Worm (Caenorhabditis elegans) whole organism, midembryonic: Measurements from ENCODE around the gene F20C5.6.

Source experiments
- T22C8.4 ChIP-seq: fragments of 200-800 bp; sonication (Bioruptor generic); IDR thresholded peaks from 2 replicates; pipeline ENCODE4 v1.3.6; 2022; ENCODE audit warnings: missing genetic modification characterization, missing compliant biosample characterization
- cog-1 ChIP-seq: sonication (generic microtip); optimal IDR thresholded peaks from 2 replicates; lab custom pipeline; 2016; ENCODE audit warnings: missing genetic modification characterization, missing compliant biosample characterization
- flt-1 ChIP-seq: fragments of 200-800 bp; sonication (Bioruptor generic); IDR thresholded peaks from 2 replicates; pipeline ENCODE4 v1.3.6; 2022; ENCODE audit warnings: missing genetic modification characterization, missing compliant biosample characterization
- klf-2 ChIP-seq: fragments of 200-800 bp; sonication (Bioruptor generic); conservative IDR thresholded peaks from 2 replicates; pipeline ENCODE4 v1.3.6; 2022; ENCODE audit warnings: missing genetic modification reagents, missing genetic modification characterization, missing compliant biosample characterization
- med-1 ChIP-seq: sonication (generic microtip); optimal IDR thresholded peaks from 2 replicates; lab custom pipeline; 2017; ENCODE audit warnings: missing genetic modification characterization, mild to moderate bottlenecking, missing compliant biosample characterization, antibody characterized with exemption, missing genetic modification reagents; ENCODE audit not compliant: insufficient read depth
- ref-1 ChIP-seq: fragments of 200-800 bp; sonication (Bioruptor generic); conservative IDR thresholded peaks from 2 replicates; pipeline ENCODE4 v1.3.6; 2022; ENCODE audit warnings: missing genetic modification reagents, missing genetic modification characterization, missing compliant biosample characterization
- tab-1 ChIP-seq: fragments of 200-800 bp; sonication (Bioruptor generic); IDR thresholded peaks from 2 replicates; pipeline ENCODE4 v1.3.6; 2022; ENCODE audit warnings: missing genetic modification characterization, missing compliant biosample characterization
- ztf-23 ChIP-seq: fragments of 200-800 bp; sonication (Bioruptor generic); IDR thresholded peaks from 2 replicates; pipeline ENCODE4 v1.3.6; 2022; ENCODE audit warnings: missing genetic modification reagents, missing genetic modification characterization, missing compliant biosample characterization
- ztf-29 ChIP-seq: fragments of 200-800 bp; sonication (Bioruptor generic); IDR thresholded peaks from 2 replicates; pipeline ENCODE4 v1.3.6; 2022; ENCODE audit warnings: missing genetic modification reagents, missing genetic modification characterization, missing compliant biosample characterization

Gene F20C5.6

ce11 chrIV:8737787-8738186 is 35.2 kb downstream of the F20C5.6 start, which contains the start of gene F21D5.4:
Gene F21D5.4, plus strand, starts transcription at chrIV:8738087.
- no peak for TF ChIP-seq ztf-23 (GFP tag; lab: Robert Waterston, UW)
- no peak for TF ChIP-seq ztf-29
- no peak for TF ChIP-seq cog-1 (tag; lab: Kevin White, UChicago)

ce11 chrIV:8737354-8737753 is 35.7 kb downstream of the F20C5.6 start:
- no peak for TF ChIP-seq ztf-23 (GFP tag; lab: Robert Waterston, UW)

- no peak for TF ChIP-seq T22C8.4 (GFP tag; lab: Robert Waterston, UW)
- no peak for TF ChIP-seq flt-1 (GFP tag; lab: Robert Waterston, UW)
Measured at ce11 chrIV:8730469-8730868, 42.5 kb downstream of the F20C5.6 start, which contains the start of gene F21D5.3. Gene F21D5.3, plus strand, starts transcription at chrIV:8730815.

- TF ChIP-seq ztf-23 (GFP tag; lab: Robert Waterston, UW) (no peak), flt-1 (GFP tag; lab: Robert Waterston, UW) (no peak), tab-1 (no peak), cog-1 (tag; lab: Kevin White, UChicago) (no peak), T22C8.4 (GFP tag; lab: Robert Waterston, UW) (no peak), klf-2 (GFP tag; lab: Robert Waterston, UW) (no peak), ztf-29 (no peak), med-1 (GFP tag; lab: Kevin White, UChicago) (no peak), ref-1 (GFP tag; lab: Robert Waterston, UW) (no peak)
Measured at ce11 chrIV:8729636-8730035, 43.4 kb downstream of the F20C5.6 start.

- TF ChIP-seq ztf-23 (GFP tag; lab: Robert Waterston, UW) (no peak), T22C8.4 (GFP tag; lab: Robert Waterston, UW) (no peak), klf-2 (GFP tag; lab: Robert Waterston, UW) (no peak), med-1 (GFP tag; lab: Kevin White, UChicago) (no peak)
Measured at ce11 chrIV:8728122-8728521, 44.9 kb downstream of the F20C5.6 start, which contains the start of gene otub-3. Gene otub-3, plus strand, starts transcription at chrIV:8728177.

ce11 chrIV:8725345-8725744 is 47.7 kb downstream of the F20C5.6 start, which contains the start of gene pgm-3:
Gene pgm-3, plus strand, starts transcription at chrIV:8725722.
- TF ChIP-seq flt-1 (GFP tag; lab: Robert Waterston, UW) (no peak), ztf-29 (no peak), ztf-23 (GFP tag; lab: Robert Waterston, UW) (no peak), T22C8.4 (GFP tag; lab: Robert Waterston, UW) (no peak), med-1 (GFP tag; lab: Kevin White, UChicago) (no peak), ref-1 (GFP tag; lab: Robert Waterston, UW) (no peak), cog-1 (tag; lab: Kevin White, UChicago) (no peak), klf-2 (GFP tag; lab: Robert Waterston, UW) (no peak), tab-1 (no peak)

- TF ChIP-seq cog-1 (tag; lab: Kevin White, UChicago) (no peak), ztf-29 (no peak), klf-2 (GFP tag; lab: Robert Waterston, UW) (no peak), ref-1 (GFP tag; lab: Robert Waterston, UW) (no peak), ztf-23 (GFP tag; lab: Robert Waterston, UW) (no peak), T22C8.4 (GFP tag; lab: Robert Waterston, UW) (no peak), flt-1 (GFP tag; lab: Robert Waterston, UW) (no peak)
Measured at ce11 chrIV:8724907-8725306, 48.1 kb downstream of the F20C5.6 start.

ce11 chrIV:8723720-8724119 is 49.3 kb downstream of the F20C5.6 start, which contains the start of gene F21D5.9:
Gene F21D5.9, plus strand, starts transcription at chrIV:8724020.
- no peak for TF ChIP-seq ztf-29
- TF ChIP-seq cog-1 (tag; lab: Kevin White, UChicago), result no peak
- no peak for TF ChIP-seq tab-1
- no peak for TF ChIP-seq med-1 (GFP tag; lab: Kevin White, UChicago)
- no peak for TF ChIP-seq ref-1 (GFP tag; lab: Robert Waterston, UW)
- no peak for TF ChIP-seq klf-2 (GFP tag; lab: Robert Waterston, UW)

ce11 chrIV:8722801-8723200 is 50.2 kb downstream of the F20C5.6 start:
- no peak for TF ChIP-seq klf-2 (GFP tag; lab: Robert Waterston, UW)
- TF ChIP-seq flt-1 (GFP tag; lab: Robert Waterston, UW), result no peak
- no peak for TF ChIP-seq med-1 (GFP tag; lab: Kevin White, UChicago)
- no peak for TF ChIP-seq tab-1
- no peak for TF ChIP-seq ztf-29
- TF ChIP-seq T22C8.4 (GFP tag; lab: Robert Waterston, UW), result no peak
- no peak for TF ChIP-seq ref-1 (GFP tag; lab: Robert Waterston, UW)
- TF ChIP-seq ztf-23 (GFP tag; lab: Robert Waterston, UW), result no peak
- TF ChIP-seq cog-1 (tag; lab: Kevin White, UChicago), result no peak
